In the genomic region with DNA sequence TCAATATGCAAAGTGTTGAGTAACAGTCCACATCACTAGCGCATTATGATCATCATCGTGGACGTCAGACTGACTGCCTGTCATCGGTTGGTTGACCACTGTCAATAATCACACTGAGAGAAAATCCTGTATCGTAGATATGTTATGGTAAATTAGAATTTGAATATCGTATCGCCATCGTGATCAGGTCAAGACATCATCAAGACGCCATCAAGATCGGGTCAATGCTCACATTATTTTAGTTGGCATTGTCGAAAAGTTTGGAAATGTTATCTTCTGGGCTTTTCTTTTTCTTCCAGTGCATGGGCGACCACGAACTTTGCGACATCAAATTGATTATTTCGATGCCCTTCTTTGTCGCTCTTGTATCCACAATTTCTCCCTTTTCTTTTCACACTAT, we compare ENCODE assay signal across 4 fruit fly cellular contexts.
TF ChIP-seq lines count a peak whose summit lies in the region.

No protein-coding gene starts in this region.

TF ChIP-seq in whole organism, embryonic, 481 proteins besides CTCF, POLR2A, EP300 and RAD21 (continued from another document and continues in another):
- TF ChIP-seq CG32772 (GFP tag; IDR thresholded peaks at IDR 0.05; lab: Robert Waterston, UW) (peak; percentile 67), CG15011 (GFP tag; optimal IDR thresholded peaks at IDR 0.05; lab: Kevin White, UChicago) (peak; percentile 56), CG32767 (GFP tag; IDR thresholded peaks at IDR 0.05; lab: Robert Waterston, UW) (peak; percentile 87), sc (optimal IDR thresholded peaks at IDR 0.05; lab: Kevin White, UChicago) (no peak), sc (GFP tag; optimal IDR thresholded peaks at IDR 0.05; lab: Kevin White, UChicago) (peak; percentile 74), onecut (GFP tag; IDR thresholded peaks at IDR 0.05; lab: Robert Waterston, UW) (peak; percentile 90), sens (GFP tag; lab: Kevin White, UChicago) (peak; percentile 99), Camta (GFP tag; optimal IDR thresholded peaks at IDR 0.05; lab: Kevin White, UChicago) (peak; percentile 92), cwo (GFP tag; optimal IDR thresholded peaks at IDR 0.05; lab: Kevin White, UChicago) (peak; percentile 74), kni (GFP tag; optimal IDR thresholded peaks at IDR 0.05; lab: Kevin White, UChicago) (peak; percentile 92), Sry-δ (GFP tag; optimal IDR thresholded peaks at IDR 0.05; lab: Kevin White, UChicago) (peak; percentile 57), Lpt (GFP tag; optimal IDR thresholded peaks at IDR 0.05; lab: Kevin White, UChicago) (no peak), CG11398 (GFP tag; optimal IDR thresholded peaks at IDR 0.05; lab: Kevin White, UChicago) (peak; percentile 92), CG15601 (tag; optimal IDR thresholded peaks at IDR 0.05; lab: Kevin White, UChicago) (peak; percentile 91), fd3F (GFP tag; optimal IDR thresholded peaks at IDR 0.05; lab: Kevin White, UChicago) (peak; percentile 83), CG16813 (GFP tag; IDR thresholded peaks at IDR 0.05; lab: Robert Waterston, UW; ENCODE audit: partially characterized antibody) (no peak), CG17385 (GFP tag; optimal IDR thresholded peaks at IDR 0.05; lab: Kevin White, UChicago) (peak; percentile 91), CG9817 (tag; optimal IDR thresholded peaks at IDR 0.05; lab: Kevin White, UChicago) (peak; percentile 91), CG12104 (GFP tag; optimal IDR thresholded peaks at IDR 0.05; lab: Kevin White, UChicago) (peak; percentile 76), ind (GFP tag; optimal IDR thresholded peaks at IDR 0.05; lab: Kevin White, UChicago) (peak; percentile 89), CG10147 (GFP tag; optimal IDR thresholded peaks at IDR 0.05; lab: Kevin White, UChicago) (peak; percentile 74), slou (GFP tag; optimal IDR thresholded peaks at IDR 0.05; lab: Kevin White, UChicago) (peak; percentile 71), CG30403 (GFP tag; optimal IDR thresholded peaks at IDR 0.05; lab: Kevin White, UChicago) (peak; percentile 91), kah (GFP tag; optimal IDR thresholded peaks at IDR 0.05; lab: Kevin White, UChicago) (peak; percentile 78), esg (GFP tag; conservative IDR thresholded peaks at IDR 0.05; lab: Robert Waterston, UW) (peak; percentile 83), CG6791 (GFP tag; IDR thresholded peaks at IDR 0.05; lab: Robert Waterston, UW; ENCODE audit: partially characterized antibody) (no peak), CG10321 (GFP tag; IDR thresholded peaks at IDR 0.05; lab: Robert Waterston, UW) (0 out of 2 replicates have a peak, but pooled peaks have one; percentile 56), chn (GFP tag; optimal IDR thresholded peaks at IDR 0.05; lab: Kevin White, UChicago) (peak; percentile 90), Abd-B (GFP tag; optimal IDR thresholded peaks at IDR 0.05; lab: Kevin White, UChicago) (peak; percentile 88), NFAT (GFP tag; IDR thresholded peaks at IDR 0.05; lab: Robert Waterston, UW) (0 out of 2 replicates have a peak, but pooled peaks have one; percentile 16), CG3065 (GFP tag; optimal IDR thresholded peaks at IDR 0.05; lab: Kevin White, UChicago) (peak; percentile 80)

TF ChIP-seq in whole organism, prepupa, 60 proteins besides CTCF, POLR2A, EP300 and RAD21 (continued from another document and continues in another):
- TF ChIP-seq CG31627 (GFP tag; optimal IDR thresholded peaks at IDR 0.05; lab: Kevin White, UChicago) (peak; percentile 89), topi (GFP tag; optimal IDR thresholded peaks at IDR 0.05; lab: Kevin White, UChicago) (peak; percentile 91), CG10631 (GFP tag; optimal IDR thresholded peaks at IDR 0.05; lab: Kevin White, UChicago) (peak; percentile 80), CG4318 (GFP tag; optimal IDR thresholded peaks at IDR 0.05; lab: Kevin White, UChicago) (peak; percentile 66), CG6163 (GFP tag; IDR thresholded peaks at IDR 0.05; lab: Robert Waterston, UW) (peak; percentile 88), CG11902 (GFP tag; optimal IDR thresholded peaks at IDR 0.05; lab: Kevin White, UChicago) (peak; percentile 65), Eip93F (GFP tag; optimal IDR thresholded peaks at IDR 0.05; lab: Kevin White, UChicago) (peak; percentile 14), Gug (GFP tag; IDR thresholded peaks at IDR 0.05; lab: Robert Waterston, UW) (peak; percentile 48; the same call in 1 of the 2 replicates), spab (GFP tag; optimal IDR thresholded peaks at IDR 0.05; lab: Kevin White, UChicago) (peak; percentile 56), CG6854 (GFP tag; optimal IDR thresholded peaks at IDR 0.05; lab: Kevin White, UChicago) (peak; percentile 61), CG8319 (GFP tag; optimal IDR thresholded peaks at IDR 0.05; lab: Kevin White, UChicago) (peak; percentile 79), CG6276 (GFP tag; optimal IDR thresholded peaks at IDR 0.05; lab: Kevin White, UChicago) (peak; percentile 77), CG16779 (tag; optimal IDR thresholded peaks at IDR 0.05; lab: Kevin White, UChicago) (peak; percentile 65), dsx (GFP tag; optimal IDR thresholded peaks at IDR 0.05; lab: Kevin White, UChicago; ENCODE audit: poor library complexity, severe bottlenecking) (peak; percentile 66), net (GFP tag; optimal IDR thresholded peaks at IDR 0.05; lab: Kevin White, UChicago) (peak; percentile 80), acj6 (GFP tag; optimal IDR thresholded peaks at IDR 0.05; lab: Kevin White, UChicago) (peak; percentile 87), CG1621 (tag; optimal IDR thresholded peaks at IDR 0.05; lab: Kevin White, UChicago) (peak; percentile 71), CG6792 (GFP tag; optimal IDR thresholded peaks at IDR 0.05; lab: Kevin White, UChicago) (peak; percentile 89), fd85E (GFP tag; optimal IDR thresholded peaks at IDR 0.05; lab: Kevin White, UChicago) (peak; percentile 66), Eip75B (GFP tag; optimal IDR thresholded peaks at IDR 0.05; lab: Kevin White, UChicago) (peak; percentile 87), salr (GFP tag; optimal IDR thresholded peaks at IDR 0.05; lab: Kevin White, UChicago) (peak; percentile 49 to 62), CG10669 (GFP tag; optimal IDR thresholded peaks at IDR 0.05; lab: Kevin White, UChicago) (peak; percentile 73), fkh (GFP tag; optimal IDR thresholded peaks at IDR 0.05; lab: Kevin White, UChicago) (peak; percentile 8), Blimp-1 (GFP tag; optimal IDR thresholded peaks at IDR 0.05; lab: Kevin White, UChicago) (peak; percentile 59), CG32006 (GFP tag; optimal IDR thresholded peaks at IDR 0.05; lab: Kevin White, UChicago) (peak; percentile 84), Ets96B (tag; optimal IDR thresholded peaks at IDR 0.05; lab: Kevin White, UChicago) (peak; percentile 65), CG7368 (GFP tag; optimal IDR thresholded peaks at IDR 0.05; lab: Kevin White, UChicago) (peak; percentile 77), cyc (GFP tag; optimal IDR thresholded peaks at IDR 0.05; lab: Kevin White, UChicago) (peak; percentile 88), CG9139 (GFP tag; optimal IDR thresholded peaks at IDR 0.05; lab: Kevin White, UChicago) (peak; percentile 14), CG8632 (GFP tag; optimal IDR thresholded peaks at IDR 0.05; lab: Kevin White, UChicago) (peak; percentile 87), CG11762 (GFP tag; optimal IDR thresholded peaks at IDR 0.05; lab: Kevin White, UChicago; ENCODE audit: insufficient read depth) (peak; percentile 64)

TF ChIP-seq in whole organism, pupa, 21 proteins besides CTCF, POLR2A, EP300 and RAD21 (continued from another document):
- TF ChIP-seq CG13204 (GFP tag; optimal IDR thresholded peaks at IDR 0.05; lab: Kevin White, UChicago), result peak; percentile 60

TF ChIP-seq in whole organism, wandering third instar larva, 38 proteins besides CTCF, POLR2A, EP300 and RAD21 (continued from another document):
- TF ChIP-seq GATAd (GFP tag; optimal IDR thresholded peaks at IDR 0.05; lab: Kevin White, UChicago), result no peak
- TF ChIP-seq dsf (GFP tag; optimal IDR thresholded peaks at IDR 0.05; lab: Kevin White, UChicago; ENCODE audit: borderline replicate concordance), result no peak
- peak; percentile 22 for TF ChIP-seq tai (GFP tag; optimal IDR thresholded peaks at IDR 0.05; lab: Kevin White, UChicago)
- TF ChIP-seq Myc (optimal IDR thresholded peaks at IDR 0.05; lab: Kevin White, UChicago), result no peak
- no peak for TF ChIP-seq Dif (GFP tag; optimal IDR thresholded peaks at IDR 0.05; lab: Kevin White, UChicago; ENCODE audit: partially characterized antibody)
- no peak for TF ChIP-seq usp (GFP tag; optimal IDR thresholded peaks at IDR 0.05; lab: Kevin White, UChicago)
- TF ChIP-seq dl (GFP tag; optimal IDR thresholded peaks at IDR 0.05; lab: Kevin White, UChicago; ENCODE audit: insufficient read depth in 1 of 2, partially characterized antibody in 2 of 2), result no peak
- TF ChIP-seq Sp1 (GFP tag; optimal IDR thresholded peaks at IDR 0.05; lab: Kevin White, UChicago), result peak; percentile 77
- TF ChIP-seq Hr78 (GFP tag; optimal IDR thresholded peaks at IDR 0.05; lab: Kevin White, UChicago), result no peak
- TF ChIP-seq CG32264 (GFP tag; optimal IDR thresholded peaks at IDR 0.05; lab: Kevin White, UChicago), result peak; percentile 43
- TF ChIP-seq jim (GFP tag; optimal IDR thresholded peaks at IDR 0.05; lab: Kevin White, UChicago), result no peak
- peak; percentile 15 to 64 for TF ChIP-seq foxo (GFP tag; optimal IDR thresholded peaks at IDR 0.05; lab: Kevin White, UChicago)
- peak; percentile 91 for TF ChIP-seq sv (GFP tag; optimal IDR thresholded peaks at IDR 0.05; lab: Kevin White, UChicago)
- TF ChIP-seq ey (GFP tag; optimal IDR thresholded peaks at IDR 0.05; lab: Kevin White, UChicago), result peak; percentile 74
TF ChIP-seq in whole organism, wandering third instar larva: peak in this region for 19.
